Fruit fly (Drosophila melanogaster) whole organism, adult: Measurements from ENCODE around the gene CG17258.

ENCODE experiments used
- CG11617 ChIP-seq: fragments of 200-800 bp; sonication (Bioruptor generic); optimal IDR thresholded peaks from 2 replicates; lab custom pipeline; 2017; ENCODE audit warnings: mild to moderate bottlenecking, missing biosample characterization, missing genetic modification reagents, missing genetic modification characterization
- CG1620 ChIP-seq: fragments of 200-800 bp; sonication (Bioruptor generic); optimal IDR thresholded peaks from 2 replicates; lab custom pipeline; 2016; ENCODE audit warnings: missing biosample characterization, missing genetic modification characterization
- CG7045 ChIP-seq: fragments of 200-800 bp; sonication (Bioruptor generic); optimal IDR thresholded peaks from 2 replicates; lab custom pipeline; 2017; ENCODE audit warnings: missing biosample characterization, mild to moderate bottlenecking, missing genetic modification characterization
- cic ChIP-seq: fragments of 200-800 bp; sonication (Bioruptor generic); optimal IDR thresholded peaks from 2 replicates; lab custom pipeline; 2017; ENCODE audit warnings: missing biosample characterization, mild to moderate bottlenecking, missing genetic modification characterization, moderate library complexity
- cnc ChIP-seq, 2 experiments: fragments of >200 bp; optimal IDR thresholded peaks; 2 replicates each; lab custom pipeline; 2017
- kay ChIP-seq: fragments of 200-800 bp; sonication (Bioruptor generic); peaks from one replicate; lab custom pipeline; 2016; ENCODE audit warnings: missing biosample characterization, missing genetic modification characterization, borderline replicate concordance
- ovo ChIP-seq: fragments of 200-800 bp; sonication (Bioruptor generic); optimal IDR thresholded peaks from 2 replicates; lab custom pipeline; 2016; ENCODE audit warnings: missing biosample characterization, missing genetic modification characterization
- pad ChIP-seq: fragments of 200-800 bp; sonication (Bioruptor generic); optimal IDR thresholded peaks from 3 replicates; lab custom pipeline; 2017; ENCODE audit warnings: missing biosample characterization, missing genetic modification characterization, mild to moderate bottlenecking, moderate library complexity, missing genetic modification reagents
- tj ChIP-seq: fragments of 200-800 bp; sonication (Bioruptor generic); optimal IDR thresholded peaks from 3 replicates; lab custom pipeline; 2017; ENCODE audit warnings: missing biosample characterization, mild to moderate bottlenecking, missing genetic modification characterization, moderate library complexity

- peak; percentile 65 for TF ChIP-seq tj (GFP tag; lab: Kevin White, UChicago)
- peak; percentile 43 for TF ChIP-seq ovo (GFP tag; lab: Kevin White, UChicago)
- no peak for TF ChIP-seq cnc (optimal IDR thresholded peaks at IDR 0.05; lab: Kevin White, UChicago)
- TF ChIP-seq kay (GFP tag; lab: Kevin White, UChicago) = peak; percentile 99
- peak; percentile 69 for TF ChIP-seq pad (GFP tag; lab: Kevin White, UChicago)
- TF ChIP-seq cic (GFP tag; lab: Kevin White, UChicago) = peak; percentile 59
- peak; percentile 92 for TF ChIP-seq CG1620
- TF ChIP-seq CG11617 = peak; percentile 78
- peak; percentile 73 for TF ChIP-seq CG7045 (GFP tag; lab: Kevin White, UChicago)
Observed at dm6 chr2L:3039774-3040173, 4.6 kb upstream of the CG17258 start, which contains the start of the genes cnir and CG17221.
